Worm (Caenorhabditis elegans) whole organism, mixed stage, embryonic: ENCODE data around the gene C48B4.11.

Experiments used
- elt-1 ChIP-seq: sonication (generic microtip); optimal IDR thresholded peaks from 2 replicates; lab custom pipeline; 2017; ENCODE audit warnings: missing genetic modification characterization, mild to moderate bottlenecking, missing compliant biosample characterization, antibody characterized with exemption, moderate library complexity, borderline replicate concordance; ENCODE audit not compliant: insufficient read depth
- lsy-2 ChIP-seq: fragments of 150-350 bp; optimal IDR thresholded peaks from 2 replicates; lab custom pipeline; 2014; ENCODE audit warnings: missing biosample characterization, missing genetic modification characterization
- nhr-12 ChIP-seq: fragments of 150-350 bp; optimal IDR thresholded peaks from 2 replicates; lab custom pipeline; 2014; ENCODE audit warnings: missing biosample characterization, missing genetic modification characterization
- nhr-2 ChIP-seq: fragments of 150-350 bp; optimal IDR thresholded peaks from 2 replicates; lab custom pipeline; 2014; ENCODE audit warnings: missing biosample characterization, missing genetic modification characterization
- nhr-237 ChIP-seq: fragments of 150-350 bp; optimal IDR thresholded peaks from 2 replicates; lab custom pipeline; 2014; ENCODE audit warnings: missing biosample characterization, missing genetic modification characterization
- nhr-28 ChIP-seq: fragments of 150-350 bp; optimal IDR thresholded peaks from 2 replicates; lab custom pipeline; 2014; ENCODE audit warnings: missing biosample characterization, missing genetic modification characterization
- pha-4 ChIP-seq: fragments of 150-350 bp; optimal IDR thresholded peaks from 2 replicates; lab custom pipeline; 2018; ENCODE audit warnings: missing biosample characterization, missing genetic modification reagents, missing genetic modification characterization
- unc-39 ChIP-seq: fragments of 150-350 bp; optimal IDR thresholded peaks from 2 replicates; lab custom pipeline; 2014; ENCODE audit warnings: missing biosample characterization, missing genetic modification characterization
- ztf-11 ChIP-seq: fragments of 150-350 bp; optimal IDR thresholded peaks from 2 replicates; lab custom pipeline; 2014; ENCODE audit warnings: missing biosample characterization, missing genetic modification characterization

ce11 chrIII:9556300-9556699 lies 9.6 kb downstream of the C48B4.11 start, which contains the start of gene ZK1098.11:
- TF ChIP-seq nhr-28 = no peak
- no peak for TF ChIP-seq lsy-2 (tag; lab: Kevin White, UChicago)
- no peak for TF ChIP-seq pha-4
- no peak for TF ChIP-seq nhr-2 (tag; lab: Kevin White, UChicago)
- no peak for TF ChIP-seq nhr-12 (tag; lab: Kevin White, UChicago)
- TF ChIP-seq elt-1 (tag; lab: Kevin White, UChicago) = no peak
- TF ChIP-seq nhr-237 = no peak
- TF ChIP-seq ztf-11 = no peak
- no peak for TF ChIP-seq unc-39 (tag; lab: Kevin White, UChicago)
